Fruit fly (Drosophila melanogaster) whole organism, embryonic: ENCODE results near the gene RhoBTB.

Source experiments
- Abd-B ChIP-seq: fragments of 200-800 bp; sonication (Bioruptor generic); optimal IDR thresholded peaks from 2 replicates; lab custom pipeline; 2018; ENCODE audit warnings: missing biosample characterization, mild to moderate bottlenecking, missing genetic modification characterization, moderate library complexity
- Atf3 ChIP-seq: fragments of 200-800 bp; sonication (Bioruptor generic); optimal IDR thresholded peaks from 3 replicates; lab custom pipeline; 2016; ENCODE audit warnings: missing biosample characterization, missing genetic modification characterization
- Bgb ChIP-seq: fragments of 200-800 bp; sonication (Bioruptor generic); IDR thresholded peaks from 2 replicates; pipeline ENCODE4 v1.3.6; 2022; ENCODE audit warnings: missing biosample characterization, missing genetic modification characterization; ENCODE audit not compliant: partially characterized antibody
- CG10431 ChIP-seq: fragments of 200-800 bp; sonication (Bioruptor generic); optimal IDR thresholded peaks from 3 replicates; lab custom pipeline; 2018; ENCODE audit warnings: missing biosample characterization, mild to moderate bottlenecking, missing genetic modification characterization
- CG11560 ChIP-seq: fragments of 200-800 bp; sonication (Bioruptor generic); IDR thresholded peaks from 3 replicates; pipeline ENCODE4 v1.3.6; 2022; ENCODE audit warnings: missing biosample characterization, missing genetic modification characterization
- CG11723 ChIP-seq: fragments of 200-800 bp; sonication (Bioruptor generic); optimal IDR thresholded peaks from 2 replicates; lab custom pipeline; 2017; ENCODE audit warnings: missing biosample characterization, mild to moderate bottlenecking, missing genetic modification characterization
- CG12104 ChIP-seq: fragments of 200-800 bp; sonication (Bioruptor generic); optimal IDR thresholded peaks from 3 replicates; lab custom pipeline; 2016; ENCODE audit warnings: missing biosample characterization, missing genetic modification characterization
- CG1233 ChIP-seq: fragments of 200-800 bp; sonication (Bioruptor generic); optimal IDR thresholded peaks from 4 replicates; lab custom pipeline; 2018; ENCODE audit warnings: missing biosample characterization, mild to moderate bottlenecking, missing genetic modification characterization
- CG14014 ChIP-seq: fragments of 200-800 bp; sonication (Bioruptor generic); IDR thresholded peaks from 2 replicates; pipeline ENCODE4 v1.3.6; 2022; ENCODE audit warnings: missing biosample characterization, missing genetic modification characterization
- CG14860 ChIP-seq: fragments of 200-800 bp; sonication (Bioruptor generic); IDR thresholded peaks from 3 replicates; pipeline ENCODE4 v1.3.6; 2022; ENCODE audit warnings: missing biosample characterization, missing genetic modification characterization; ENCODE audit not compliant: partially characterized antibody
- CG15696 ChIP-seq: fragments of 200-800 bp; sonication (Bioruptor generic); optimal IDR thresholded peaks from 2 replicates; lab custom pipeline; 2019; ENCODE audit warnings: missing biosample characterization, mild to moderate bottlenecking, missing genetic modification characterization, moderate library complexity
- CG1647 ChIP-seq: fragments of 200-800 bp; sonication (Bioruptor generic); optimal IDR thresholded peaks from 3 replicates; lab custom pipeline; 2016; ENCODE audit warnings: missing biosample characterization, missing genetic modification characterization
- CG16813 ChIP-seq: fragments of 200-800 bp; sonication (Bioruptor generic); IDR thresholded peaks from 3 replicates; pipeline ENCODE4 v1.3.6; 2022; ENCODE audit warnings: missing biosample characterization, missing genetic modification characterization; ENCODE audit not compliant: partially characterized antibody
- CG17359 ChIP-seq: fragments of 200-800 bp; sonication (Bioruptor generic); optimal IDR thresholded peaks from 3 replicates; lab custom pipeline; 2018; ENCODE audit warnings: missing biosample characterization, mild to moderate bottlenecking, missing genetic modification characterization, moderate library complexity
- CG17829 ChIP-seq: fragments of 200-800 bp; optimal IDR thresholded peaks from 2 replicates; lab custom pipeline; 2019; ENCODE audit warnings: missing biosample characterization, mild to moderate bottlenecking, missing genetic modification characterization, moderate library complexity
- CG2889 ChIP-seq: fragments of 200-800 bp; sonication (Bioruptor generic); IDR thresholded peaks from 3 replicates; pipeline ENCODE4 v1.3.6; 2022; ENCODE audit warnings: missing biosample characterization, missing genetic modification characterization
- CG31224 ChIP-seq: fragments of 200-800 bp; sonication (Bioruptor generic); IDR thresholded peaks from 2 replicates; pipeline ENCODE4 v1.3.6; 2022; ENCODE audit warnings: missing biosample characterization, missing genetic modification characterization
- CG31441 ChIP-seq: fragments of 200-800 bp; sonication (Bioruptor generic); IDR thresholded peaks from 2 replicates; pipeline ENCODE4 v1.3.6; 2022; ENCODE audit warnings: missing biosample characterization, missing genetic modification characterization
- CG3163 ChIP-seq: fragments of 200-800 bp; sonication (Bioruptor generic); optimal IDR thresholded peaks from 3 replicates; lab custom pipeline; 2016; ENCODE audit warnings: missing biosample characterization, missing genetic modification characterization
- CG34422 ChIP-seq: fragments of 200-800 bp; sonication (Bioruptor generic); IDR thresholded peaks from 3 replicates; pipeline ENCODE4 v1.3.6; 2022; ENCODE audit warnings: missing biosample characterization, missing genetic modification characterization
- CG3847 ChIP-seq: fragments of 200-800 bp; sonication (Bioruptor generic); IDR thresholded peaks from 2 replicates; pipeline ENCODE4 v1.3.6; 2022; ENCODE audit warnings: missing biosample characterization, missing genetic modification characterization
- CG7271 ChIP-seq: fragments of 200-800 bp; sonication (Bioruptor generic); optimal IDR thresholded peaks from 2 replicates; lab custom pipeline; 2018; ENCODE audit warnings: missing biosample characterization, mild to moderate bottlenecking, missing genetic modification characterization, moderate library complexity
- CG8290 ChIP-seq, 3 experiments: fragments of 200-800 bp; sonication (Bioruptor generic); optimal IDR thresholded peaks; 2 replicates each; lab custom pipeline; 2016 to 2019; ENCODE audit warnings: missing biosample characterization in 3 of 3, missing genetic modification characterization in 3 of 3, mild to moderate bottlenecking in 2 of 3, moderate library complexity in 1 of 3
- CG8359 ChIP-seq: fragments of 200-800 bp; sonication (Bioruptor generic); optimal IDR thresholded peaks from 2 replicates; lab custom pipeline; 2017; ENCODE audit warnings: missing biosample characterization, mild to moderate bottlenecking, missing genetic modification characterization, borderline replicate concordance
- CG9817 ChIP-seq: fragments of 200-800 bp; sonication (Bioruptor generic); optimal IDR thresholded peaks from 2 replicates; lab custom pipeline; 2018; ENCODE audit warnings: missing biosample characterization, mild to moderate bottlenecking, missing genetic modification characterization, moderate library complexity
- CkIIα-i1 ChIP-seq: fragments of 200-800 bp; sonication (Bioruptor generic); IDR thresholded peaks from 2 replicates; pipeline ENCODE4 v1.3.6; 2022; ENCODE audit warnings: missing biosample characterization, missing genetic modification characterization
- Eip74EF ChIP-seq, 2 experiments: fragments of 200-800 bp in 1 of 2; fragments of >200 bp in 1 of 2; sonication (Bioruptor generic) in 1 of 2; optimal IDR thresholded peaks; 2 replicates each; lab custom pipeline; 2017 to 2019; ENCODE audit warnings: missing biosample characterization in 2 of 2, missing genetic modification characterization in 2 of 2, mild to moderate bottlenecking in 1 of 2, moderate library complexity in 1 of 2
- HHEX ChIP-seq: fragments of 200-800 bp; sonication (Bioruptor generic); optimal IDR thresholded peaks from 3 replicates; lab custom pipeline; 2017; ENCODE audit warnings: missing biosample characterization, mild to moderate bottlenecking, missing genetic modification characterization, missing genetic modification reagents
- HLHmδ ChIP-seq: fragments of 200-800 bp; sonication (Bioruptor generic); optimal IDR thresholded peaks from 2 replicates; lab custom pipeline; 2018; ENCODE audit warnings: missing biosample characterization, mild to moderate bottlenecking, missing genetic modification characterization, moderate library complexity
- HmgZ ChIP-seq: fragments of 200-800 bp; sonication (Bioruptor generic); optimal IDR thresholded peaks from 2 replicates; lab custom pipeline; 2018; ENCODE audit warnings: missing biosample characterization, mild to moderate bottlenecking, missing genetic modification characterization
- Rx ChIP-seq: fragments of 200-800 bp; sonication (Bioruptor generic); IDR thresholded peaks from 2 replicates; pipeline ENCODE4 v1.3.6; 2022; ENCODE audit warnings: missing biosample characterization, missing genetic modification characterization
- Sox102F ChIP-seq: fragments of 200-800 bp; sonication (Bioruptor generic); optimal IDR thresholded peaks from 2 replicates; lab custom pipeline; 2018; ENCODE audit warnings: missing biosample characterization, mild to moderate bottlenecking, missing genetic modification characterization, moderate library complexity
- chn ChIP-seq: fragments of 200-800 bp; sonication (Bioruptor generic); optimal IDR thresholded peaks from 2 replicates; lab custom pipeline; 2016; ENCODE audit warnings: missing biosample characterization, missing genetic modification characterization
- dysf ChIP-seq: fragments of 200-800 bp; sonication (Bioruptor generic); IDR thresholded peaks from 3 replicates; pipeline ENCODE4 v1.3.6; 2022; ENCODE audit warnings: missing biosample characterization, missing genetic modification characterization
- esg ChIP-seq: fragments of 200-800 bp; sonication (Bioruptor generic); conservative IDR thresholded peaks from 2 replicates; pipeline ENCODE4 v1.3.6; 2022; ENCODE audit warnings: missing biosample characterization, missing genetic modification characterization
- eve ChIP-seq, 2 experiments: fragments of >200 bp; optimal IDR thresholded peaks; 2 replicates each; lab custom pipeline; 2017; ENCODE audit warnings: missing biosample characterization in 2 of 2, missing genetic modification characterization in 2 of 2
- gcm ChIP-seq: fragments of 200-800 bp; sonication (Bioruptor generic); optimal IDR thresholded peaks from 2 replicates; lab custom pipeline; 2019; ENCODE audit warnings: missing biosample characterization, mild to moderate bottlenecking, missing genetic modification characterization, moderate library complexity
- mam ChIP-seq: fragments of 200-800 bp; sonication (Bioruptor generic); optimal IDR thresholded peaks from 3 replicates; lab custom pipeline; 2016; ENCODE audit warnings: missing biosample characterization, missing genetic modification characterization
- mirr ChIP-seq: fragments of 200-800 bp; sonication (Bioruptor generic); optimal IDR thresholded peaks from 3 replicates; lab custom pipeline; 2018; ENCODE audit warnings: missing biosample characterization, mild to moderate bottlenecking, missing genetic modification characterization
- oc ChIP-seq: fragments of 200-800 bp; sonication (Bioruptor generic); optimal IDR thresholded peaks from 2 replicates; lab custom pipeline; 2018; ENCODE audit warnings: missing biosample characterization, mild to moderate bottlenecking, missing genetic modification characterization, moderate library complexity
- onecut ChIP-seq: fragments of 200-800 bp; sonication (Bioruptor generic); IDR thresholded peaks from 2 replicates; pipeline ENCODE4 v1.3.6; 2022; ENCODE audit warnings: missing biosample characterization, missing genetic modification characterization
- sim ChIP-seq: fragments of 200-800 bp; sonication (Bioruptor generic); IDR thresholded peaks from 2 replicates; pipeline ENCODE4 v1.3.6; 2022; ENCODE audit warnings: missing biosample characterization, missing genetic modification characterization
- sima ChIP-seq: fragments of 200-800 bp; sonication (Bioruptor generic); optimal IDR thresholded peaks from 2 replicates; lab custom pipeline; 2016; ENCODE audit warnings: missing biosample characterization, missing genetic modification characterization
- sr ChIP-seq: fragments of 200-800 bp; sonication (Bioruptor generic); IDR thresholded peaks from 3 replicates; pipeline ENCODE4 v1.3.6; 2022; ENCODE audit warnings: missing biosample characterization, missing genetic modification characterization
- stc ChIP-seq: fragments of 200-800 bp; sonication (Bioruptor generic); IDR thresholded peaks from 2 replicates; pipeline ENCODE4 v1.3.6; 2022; ENCODE audit warnings: missing biosample characterization, missing genetic modification characterization
- tin ChIP-seq: fragments of 200-800 bp; sonication (Bioruptor generic); optimal IDR thresholded peaks from 3 replicates; lab custom pipeline; 2016; ENCODE audit warnings: missing biosample characterization, missing genetic modification characterization
- unc-4 ChIP-seq: fragments of 200-800 bp; sonication (Bioruptor generic); IDR thresholded peaks from 2 replicates; pipeline ENCODE4 v1.3.6; 2022; ENCODE audit warnings: missing biosample characterization, missing genetic modification characterization; ENCODE audit not compliant: partially characterized antibody
- zen ChIP-seq: fragments of 200-800 bp; sonication (Bioruptor generic); optimal IDR thresholded peaks from 3 replicates; lab custom pipeline; 2018; ENCODE audit warnings: missing biosample characterization, mild to moderate bottlenecking, missing genetic modification characterization, moderate library complexity

Gene RhoBTB

dm6 chr3L:20405971-20406948, 30.2 kb downstream of the RhoBTB start (continued):
- no peak for TF ChIP-seq CG17829 (tag; lab: Kevin White, UChicago)
- TF ChIP-seq dysf (GFP tag; lab: Robert Waterston, UW) = 0 out of 3 replicates have a peak, but pooled peaks have one; percentile 9
- no peak for TF ChIP-seq sr (GFP tag; lab: Robert Waterston, UW)
- peak; percentile 24 for TF ChIP-seq gcm
- no peak for TF ChIP-seq CG31441 (GFP tag; lab: Robert Waterston, UW)
- no peak for TF ChIP-seq HHEX (GFP tag; lab: Kevin White, UChicago)
- no peak for TF ChIP-seq tin (GFP tag; lab: Kevin White, UChicago)
- TF ChIP-seq CG8290 (GFP tag; optimal IDR thresholded peaks at IDR 0.05; lab: Kevin White, UChicago) = no peak
- peak in 1 of 2 experiments; percentile 34 for TF ChIP-seq CG8290 (tag; optimal IDR thresholded peaks at IDR 0.05; lab: Kevin White, UChicago)
- TF ChIP-seq chn (GFP tag; lab: Kevin White, UChicago) = no peak
- TF ChIP-seq sim (GFP tag; lab: Robert Waterston, UW) = no peak
- no peak for TF ChIP-seq onecut (GFP tag; lab: Robert Waterston, UW)
- no peak for TF ChIP-seq CG11723 (GFP tag; lab: Kevin White, UChicago)
- TF ChIP-seq CG7271 (tag; lab: Kevin White, UChicago) = no peak
- TF ChIP-seq CG17359 (tag; lab: Kevin White, UChicago) = no peak
- TF ChIP-seq unc-4 (GFP tag; lab: Robert Waterston, UW) = no peak
- no peak for TF ChIP-seq mam (GFP tag; lab: Kevin White, UChicago)
- TF ChIP-seq HLHmδ (GFP tag; lab: Kevin White, UChicago) = no peak
- TF ChIP-seq sima = no peak
- TF ChIP-seq CG15696 = peak; percentile 11
- TF ChIP-seq CG3847 (GFP tag; lab: Robert Waterston, UW) = no peak
- no peak for TF ChIP-seq CG8359 (GFP tag; lab: Kevin White, UChicago)
- TF ChIP-seq Rx (GFP tag; lab: Robert Waterston, UW) = no peak
- no peak for TF ChIP-seq Sox102F (GFP tag; lab: Kevin White, UChicago)
- no peak for TF ChIP-seq Abd-B (GFP tag; lab: Kevin White, UChicago)
- no peak for TF ChIP-seq CG3163 (GFP tag; lab: Kevin White, UChicago)
- TF ChIP-seq CG11560 = no peak
- TF ChIP-seq eve (GFP tag; optimal IDR thresholded peaks at IDR 0.05; lab: Kevin White, UChicago) = no peak
- no peak for TF ChIP-seq stc (GFP tag; lab: Robert Waterston, UW)
- TF ChIP-seq CG2889 (GFP tag; lab: Robert Waterston, UW) = no peak
- no peak for TF ChIP-seq oc
- TF ChIP-seq Eip74EF (GFP tag; optimal IDR thresholded peaks at IDR 0.05; lab: Kevin White, UChicago) = peak in 1 of 2 experiments; percentile 26
- 0 out of 2 replicates have a peak, but pooled peaks have one; percentile 31 for TF ChIP-seq CG14014 (GFP tag; lab: Robert Waterston, UW)
- peak; percentile 48 for TF ChIP-seq HmgZ
- no peak for TF ChIP-seq CG14860 (GFP tag; lab: Robert Waterston, UW)
- no peak for TF ChIP-seq CG9817
- TF ChIP-seq esg = no peak
- TF ChIP-seq Bgb = no peak
- TF ChIP-seq CG1233 = no peak
- TF ChIP-seq mirr (GFP tag; lab: Kevin White, UChicago) = no peak
- TF ChIP-seq zen (tag; lab: Kevin White, UChicago) = no peak
- TF ChIP-seq CG16813 = no peak
- no peak for TF ChIP-seq CG31224 (GFP tag; lab: Robert Waterston, UW)
- no peak for TF ChIP-seq CG34422 (GFP tag; lab: Robert Waterston, UW)
- TF ChIP-seq Atf3 (GFP tag; lab: Kevin White, UChicago) = no peak
- TF ChIP-seq CG1647 (GFP tag; lab: Kevin White, UChicago) = no peak
- TF ChIP-seq CkIIα-i1 (GFP tag; lab: Robert Waterston, UW) = no peak
- peak; percentile 9 for TF ChIP-seq CG12104 (GFP tag; lab: Kevin White, UChicago)
- no peak for TF ChIP-seq CG10431 (GFP tag; lab: Kevin White, UChicago)
